Fruit fly (Drosophila melanogaster) whole organism, adult: ENCODE data around the gene CG2321.

ENCODE experiments used
- CG11617 ChIP-seq: fragments of 200-800 bp; sonication (Bioruptor generic); optimal IDR thresholded peaks from 2 replicates; lab custom pipeline; 2017; ENCODE audit warnings: mild to moderate bottlenecking, missing biosample characterization, missing genetic modification reagents, missing genetic modification characterization
- CG12768 ChIP-seq: fragments of 200-800 bp; sonication (Bioruptor generic); optimal IDR thresholded peaks from 2 replicates; lab custom pipeline; 2017; ENCODE audit warnings: missing biosample characterization, missing genetic modification characterization, mild to moderate bottlenecking, moderate library complexity, missing genetic modification reagents
- CG14711 ChIP-seq: fragments of 200-800 bp; sonication (Bioruptor generic); optimal IDR thresholded peaks from 2 replicates; lab custom pipeline; 2018; ENCODE audit warnings: missing biosample characterization, mild to moderate bottlenecking, missing genetic modification characterization, moderate library complexity
- CG1620 ChIP-seq: fragments of 200-800 bp; sonication (Bioruptor generic); optimal IDR thresholded peaks from 2 replicates; lab custom pipeline; 2016; ENCODE audit warnings: missing biosample characterization, missing genetic modification characterization
- CG33017 ChIP-seq: fragments of 200-800 bp; sonication (Bioruptor generic); optimal IDR thresholded peaks from 2 replicates; lab custom pipeline; 2018; ENCODE audit warnings: missing biosample characterization, mild to moderate bottlenecking, missing genetic modification characterization, moderate library complexity
- CG5204 ChIP-seq: fragments of 200-800 bp; sonication (Bioruptor generic); optimal IDR thresholded peaks from 2 replicates; lab custom pipeline; 2016; ENCODE audit warnings: missing biosample characterization, missing genetic modification characterization
- CG7045 ChIP-seq: fragments of 200-800 bp; sonication (Bioruptor generic); optimal IDR thresholded peaks from 2 replicates; lab custom pipeline; 2017; ENCODE audit warnings: missing biosample characterization, mild to moderate bottlenecking, missing genetic modification characterization
- CG7101 ChIP-seq: fragments of 200-800 bp; sonication (Bioruptor generic); optimal IDR thresholded peaks from 2 replicates; lab custom pipeline; 2018; ENCODE audit warnings: missing biosample characterization, mild to moderate bottlenecking, missing genetic modification characterization, moderate library complexity
- Clk ChIP-seq: fragments of 200-800 bp; sonication (Bioruptor generic); optimal IDR thresholded peaks from 2 replicates; lab custom pipeline; 2017; ENCODE audit warnings: missing biosample characterization, missing genetic modification characterization
- Crg-1 ChIP-seq: fragments of 200-800 bp; sonication (Bioruptor generic); optimal IDR thresholded peaks from 2 replicates; lab custom pipeline; 2016; ENCODE audit warnings: missing biosample characterization, missing genetic modification characterization
- Hr96 ChIP-seq: fragments of 200-800 bp; sonication (Bioruptor generic); optimal IDR thresholded peaks from 2 replicates; lab custom pipeline; 2016; ENCODE audit warnings: missing biosample characterization, missing genetic modification characterization
- Mnt ChIP-seq: fragments of 200-800 bp; sonication (Bioruptor generic); optimal IDR thresholded peaks from 2 replicates; lab custom pipeline; 2016; ENCODE audit warnings: missing biosample characterization, mild to moderate bottlenecking, missing genetic modification characterization
- bab1 ChIP-seq: fragments of 200-800 bp; sonication (Bioruptor generic); optimal IDR thresholded peaks from 3 replicates; lab custom pipeline; 2019; ENCODE audit warnings: missing biosample characterization, mild to moderate bottlenecking, missing genetic modification characterization, moderate library complexity
- cic ChIP-seq: fragments of 200-800 bp; sonication (Bioruptor generic); optimal IDR thresholded peaks from 2 replicates; lab custom pipeline; 2017; ENCODE audit warnings: missing biosample characterization, mild to moderate bottlenecking, missing genetic modification characterization, moderate library complexity
- cnc ChIP-seq, 2 experiments: fragments of >200 bp; optimal IDR thresholded peaks; 2 replicates each; lab custom pipeline; 2017
- kay ChIP-seq: fragments of 200-800 bp; sonication (Bioruptor generic); peaks from one replicate; lab custom pipeline; 2016; ENCODE audit warnings: missing biosample characterization, missing genetic modification characterization, borderline replicate concordance
- ovo ChIP-seq: fragments of 200-800 bp; sonication (Bioruptor generic); optimal IDR thresholded peaks from 2 replicates; lab custom pipeline; 2016; ENCODE audit warnings: missing biosample characterization, missing genetic modification characterization
- pad ChIP-seq: fragments of 200-800 bp; sonication (Bioruptor generic); optimal IDR thresholded peaks from 3 replicates; lab custom pipeline; 2017; ENCODE audit warnings: missing biosample characterization, missing genetic modification characterization, mild to moderate bottlenecking, moderate library complexity, missing genetic modification reagents
- tj ChIP-seq: fragments of 200-800 bp; sonication (Bioruptor generic); optimal IDR thresholded peaks from 3 replicates; lab custom pipeline; 2017; ENCODE audit warnings: missing biosample characterization, mild to moderate bottlenecking, missing genetic modification characterization, moderate library complexity
- toe ChIP-seq: fragments of 200-800 bp; sonication (Bioruptor generic); optimal IDR thresholded peaks from 2 replicates; lab custom pipeline; 2016; ENCODE audit warnings: missing biosample characterization, missing genetic modification characterization

CG2321 gene

dm6 chr3R:29493242-29493944 lies 4.3 kb upstream of the CG2321 start, which contains the start of the genes CG2310 and Diedel:
TSS of gene CG2310 (minus strand) at chr3R:29493518.
TSS of gene Diedel (plus strand) at chr3R:29493852.
- TF ChIP-seq CG7101 (tag; lab: Kevin White, UChicago) (no peak), ovo (no peak), CG14711 (tag; lab: Kevin White, UChicago) (no peak), CG5204 (GFP tag; lab: Kevin White, UChicago) (no peak), cic (GFP tag; lab: Kevin White, UChicago) (no peak), Crg-1 (GFP tag; lab: Kevin White, UChicago) (no peak), bab1 (peak; percentile 12), CG12768 (no peak), tj (GFP tag; lab: Kevin White, UChicago) (peak; percentile 44), toe (no peak), CG7045 (no peak), Hr96 (GFP tag; lab: Kevin White, UChicago) (no peak), pad (GFP tag; lab: Kevin White, UChicago) (no peak), cnc (optimal IDR thresholded peaks at IDR 0.05; lab: Kevin White, UChicago) (no peak), CG33017 (no peak), Clk (no peak), CG1620 (no peak), kay (no peak), CG11617 (peak; percentile 70), Mnt (GFP tag; lab: Kevin White, UChicago) (peak; percentile 86)

dm6 chr3R:29490912-29491311 lies 1.8 kb upstream of the CG2321 start, which contains the start of gene Spase12:
TSS of gene Spase12 (minus strand) at chr3R:29491150.
- TF ChIP-seq tj (GFP tag; lab: Kevin White, UChicago) (peak; percentile 65), cic (GFP tag; lab: Kevin White, UChicago) (no peak)

- TF ChIP-seq kay: no peak
- no peak for TF ChIP-seq tj (GFP tag; lab: Kevin White, UChicago)
- TF ChIP-seq cnc (optimal IDR thresholded peaks at IDR 0.05; lab: Kevin White, UChicago): no peak
- no peak for TF ChIP-seq CG11617
- no peak for TF ChIP-seq Mnt (GFP tag; lab: Kevin White, UChicago)
- TF ChIP-seq CG14711 (tag; lab: Kevin White, UChicago): peak; percentile 14
- no peak for TF ChIP-seq Hr96 (GFP tag; lab: Kevin White, UChicago)
- no peak for TF ChIP-seq ovo
- TF ChIP-seq Clk: no peak
- no peak for TF ChIP-seq pad (GFP tag; lab: Kevin White, UChicago)
- peak; percentile 10 for TF ChIP-seq CG7101 (tag; lab: Kevin White, UChicago)
- TF ChIP-seq cic (GFP tag; lab: Kevin White, UChicago): no peak
- no peak for TF ChIP-seq CG33017
- TF ChIP-seq CG12768: no peak
- TF ChIP-seq toe: no peak
- no peak for TF ChIP-seq CG5204 (GFP tag; lab: Kevin White, UChicago)
- peak; percentile 48 for TF ChIP-seq Crg-1 (GFP tag; lab: Kevin White, UChicago)
These were observed 9.1 kb downstream of the CG2321 start for dm6 chr3R:29479922-29480321.

- TF ChIP-seq Crg-1 (GFP tag; lab: Kevin White, UChicago) (no peak), Hr96 (GFP tag; lab: Kevin White, UChicago) (peak; percentile 71), CG1620 (no peak), CG33017 (peak; percentile 83), CG14711 (tag; lab: Kevin White, UChicago) (peak; percentile 76), tj (GFP tag; lab: Kevin White, UChicago) (peak; percentile 90), cic (GFP tag; lab: Kevin White, UChicago) (peak; percentile 81), CG12768 (peak; percentile 73), CG11617 (peak; percentile 76), CG7045 (peak; percentile 85), Mnt (GFP tag; lab: Kevin White, UChicago) (peak; percentile 89), Clk (no peak), bab1 (peak; percentile 82), kay (peak; percentile 81), cnc (optimal IDR thresholded peaks at IDR 0.05; lab: Kevin White, UChicago) (peak in 1 of 2 experiments; percentile 3), CG7101 (tag; lab: Kevin White, UChicago) (peak; percentile 81), ovo (peak; percentile 41), pad (GFP tag; lab: Kevin White, UChicago) (peak; percentile 52), toe (peak; percentile 50), CG5204 (GFP tag; lab: Kevin White, UChicago) (peak; percentile 79)
These were observed 10.0 kb downstream of the CG2321 start for dm6 chr3R:29478952-29479538.

dm6 chr3R:29470122-29470521 lies 18.9 kb downstream of the CG2321 start:
- TF ChIP-seq CG11617 (no peak), CG7101 (tag; lab: Kevin White, UChicago) (no peak), cic (GFP tag; lab: Kevin White, UChicago) (no peak), CG5204 (GFP tag; lab: Kevin White, UChicago) (no peak), tj (GFP tag; lab: Kevin White, UChicago) (no peak), cnc (optimal IDR thresholded peaks at IDR 0.05; lab: Kevin White, UChicago) (no peak), Hr96 (GFP tag; lab: Kevin White, UChicago) (no peak), kay (no peak), CG33017 (no peak)

dm6 chr3R:29466759-29467158 lies 22.3 kb downstream of the CG2321 start:
- TF ChIP-seq Crg-1 (GFP tag; lab: Kevin White, UChicago) (no peak), CG7045 (no peak), Hr96 (GFP tag; lab: Kevin White, UChicago) (no peak), CG14711 (tag; lab: Kevin White, UChicago) (no peak), pad (GFP tag; lab: Kevin White, UChicago) (no peak), Clk (no peak), CG33017 (no peak), cic (GFP tag; lab: Kevin White, UChicago) (no peak), CG1620 (no peak), bab1 (no peak), CG12768 (no peak), kay (no peak), toe (no peak), Mnt (GFP tag; lab: Kevin White, UChicago) (no peak), CG7101 (tag; lab: Kevin White, UChicago) (no peak), ovo (no peak), CG5204 (GFP tag; lab: Kevin White, UChicago) (no peak), tj (GFP tag; lab: Kevin White, UChicago) (no peak)
